Worm (Caenorhabditis elegans) whole organism, L4 larva: ENCODE results near the gene panl-2.

Experiments used
- F10B5.3 ChIP-seq: sonication (generic microtip); optimal IDR thresholded peaks from 2 replicates; lab custom pipeline; 2016; ENCODE audit warnings: mild to moderate bottlenecking, missing genetic modification characterization, missing compliant biosample characterization
- F44E2.7 ChIP-seq: fragments of 200-800 bp; sonication (Bioruptor generic); IDR thresholded peaks from 2 replicates; pipeline ENCODE4 v2.1.2; 2022; ENCODE audit warnings: missing genetic modification characterization, missing compliant biosample characterization
- F49E8.2 ChIP-seq: sonication (generic microtip); optimal IDR thresholded peaks from 2 replicates; lab custom pipeline; 2016; ENCODE audit warnings: missing compliant biosample characterization, mild to moderate bottlenecking, missing genetic modification characterization, borderline replicate concordance
- R02D3.7 ChIP-seq: fragments of 150-350 bp; sonication (generic microtip); optimal IDR thresholded peaks from 3 replicates; lab custom pipeline; 2014; ENCODE audit warnings: missing biosample characterization, missing genetic modification characterization
- T20F7.1 ChIP-seq: fragments of 200-800 bp; sonication (Bioruptor generic); optimal IDR thresholded peaks from 2 replicates; lab custom pipeline; 2018; ENCODE audit warnings: mild to moderate bottlenecking, missing genetic modification characterization, missing compliant biosample characterization
- Y75B8A.6 ChIP-seq: fragments of 200-800 bp; sonication (Bioruptor generic); IDR thresholded peaks from 2 replicates; pipeline ENCODE4 v1.3.6; 2022; ENCODE audit warnings: missing genetic modification reagents, missing genetic modification characterization, missing compliant biosample characterization
- ZK546.5 ChIP-seq, 2 experiments: sonication (generic microtip); optimal IDR thresholded peaks; 2 replicates each; lab custom pipeline; 2017; ENCODE audit warnings: missing biosample characterization in 2 of 2, missing genetic modification characterization in 2 of 2
- ceh-20 ChIP-seq: fragments of 200-800 bp; sonication (Bioruptor generic); IDR thresholded peaks from 2 replicates; pipeline ENCODE4 v1.3.6; 2022; ENCODE audit warnings: missing genetic modification reagents, missing genetic modification characterization, missing compliant biosample characterization
- ceh-32 ChIP-seq: sonication (generic microtip); optimal IDR thresholded peaks from 2 replicates; lab custom pipeline; 2016; ENCODE audit warnings: mild to moderate bottlenecking, missing genetic modification characterization, missing compliant biosample characterization; ENCODE audit not compliant: poor library complexity
- ceh-62 ChIP-seq: sonication (generic microtip); optimal IDR thresholded peaks from 2 replicates; lab custom pipeline; 2017; ENCODE audit warnings: missing biosample characterization, missing genetic modification characterization
- ceh-82 ChIP-seq: sonication (generic microtip); optimal IDR thresholded peaks from 2 replicates; lab custom pipeline; 2017; ENCODE audit warnings: missing biosample characterization, missing genetic modification characterization
- cey-2 ChIP-seq: sonication (generic microtip); optimal IDR thresholded peaks from 3 replicates; lab custom pipeline; 2017; ENCODE audit warnings: missing genetic modification characterization, mild to moderate bottlenecking, missing compliant biosample characterization, antibody characterized with exemption, borderline replicate concordance; ENCODE audit not compliant: insufficient read depth
- daf-12 ChIP-seq: fragments of 150-350 bp; optimal IDR thresholded peaks from 2 replicates; lab custom pipeline; 2014; ENCODE audit warnings: missing biosample characterization, missing genetic modification reagents, missing genetic modification characterization
- daf-16 ChIP-seq, 3 experiments: sonication (generic microtip); optimal IDR thresholded peaks; 2 replicates each; lab custom pipeline; 2016 to 2017; ENCODE audit warnings: missing genetic modification characterization in 3 of 3, missing genetic modification reagents in 3 of 3, mild to moderate bottlenecking in 2 of 3, missing compliant biosample characterization in 2 of 3, missing biosample characterization in 1 of 3, moderate library complexity in 1 of 3
- daf-8 ChIP-seq: fragments of 200-800 bp; sonication (Bioruptor generic); IDR thresholded peaks from 2 replicates; pipeline ENCODE4 v1.3.6; 2022; ENCODE audit warnings: missing genetic modification characterization, missing compliant biosample characterization
- dmd-8 ChIP-seq: fragments of 200-800 bp; sonication (Bioruptor generic); IDR thresholded peaks from 2 replicates; pipeline ENCODE4 v1.3.6; 2022; ENCODE audit warnings: missing genetic modification characterization, missing compliant biosample characterization
- dmd-9 ChIP-seq: fragments of 200-800 bp; sonication (Bioruptor generic); IDR thresholded peaks from 2 replicates; pipeline ENCODE4 v1.3.6; 2022; ENCODE audit warnings: missing genetic modification reagents, missing genetic modification characterization, missing compliant biosample characterization
- dpl-1 ChIP-seq: fragments of 150-350 bp; optimal IDR thresholded peaks from 2 replicates; lab custom pipeline; 2014; ENCODE audit warnings: missing biosample characterization, missing genetic modification reagents, missing genetic modification characterization
- dve-1 ChIP-seq: sonication (generic microtip); optimal IDR thresholded peaks from 2 replicates; lab custom pipeline; 2017; ENCODE audit warnings: antibody characterized with exemption, mild to moderate bottlenecking, missing genetic modification characterization, missing compliant biosample characterization; ENCODE audit not compliant: insufficient read depth
- egl-27 ChIP-seq: sonication (generic microtip); optimal IDR thresholded peaks from 3 replicates; lab custom pipeline; 2017; ENCODE audit warnings: missing biosample characterization, missing genetic modification reagents, missing genetic modification characterization
- hif-1 ChIP-seq, 2 experiments: sonication (generic microtip); optimal IDR thresholded peaks; 2 replicates each; lab custom pipeline; 2016 to 2017; ENCODE audit warnings: missing compliant biosample characterization in 2 of 2, missing genetic modification characterization in 2 of 2, missing genetic modification reagents in 2 of 2, missing genotype in 2 of 2, mild to moderate bottlenecking in 1 of 2
- hlh-30 ChIP-seq: sonication (generic microtip); optimal IDR thresholded peaks from 2 replicates; lab custom pipeline; 2017; ENCODE audit warnings: antibody characterized with exemption, mild to moderate bottlenecking, missing genetic modification characterization, missing compliant biosample characterization; ENCODE audit not compliant: insufficient read depth
- hmg-1.1 ChIP-seq: fragments of 200-800 bp; sonication (Bioruptor generic); IDR thresholded peaks from 2 replicates; pipeline ENCODE4 v1.3.6; 2022; ENCODE audit warnings: missing genetic modification reagents, missing genetic modification characterization, missing compliant biosample characterization
- lim-7 ChIP-seq: fragments of 200-800 bp; sonication (Bioruptor generic); IDR thresholded peaks from 2 replicates; pipeline ENCODE4 v1.3.6; 2022; ENCODE audit warnings: missing genetic modification characterization, missing compliant biosample characterization
- lin-1 ChIP-seq: fragments of 200-800 bp; sonication (Bioruptor generic); IDR thresholded peaks from 2 replicates; pipeline ENCODE4 v1.3.6; 2022; ENCODE audit warnings: missing genetic modification reagents, missing genetic modification characterization, missing compliant biosample characterization
- lin-29 ChIP-seq: fragments of 200-800 bp; sonication (Bioruptor generic); IDR thresholded peaks from 2 replicates; pipeline ENCODE4 v1.3.6; 2022; ENCODE audit warnings: missing genetic modification reagents, missing genetic modification characterization, missing compliant biosample characterization
- lsy-2 ChIP-seq, 2 experiments: fragments of 150-350 bp in 1 of 2; sonication (generic microtip) in 1 of 2; optimal IDR thresholded peaks; 2 replicates each; lab custom pipeline; 2014 to 2017; ENCODE audit warnings: missing biosample characterization in 2 of 2, missing genetic modification characterization in 2 of 2
- mdt-29 ChIP-seq: fragments of 200-800 bp; sonication (Bioruptor generic); IDR thresholded peaks from 2 replicates; pipeline ENCODE4 v1.3.6; 2022; ENCODE audit warnings: missing genetic modification reagents, missing genetic modification characterization, missing compliant biosample characterization
- mxl-2 ChIP-seq: fragments of 200-800 bp; sonication (Bioruptor generic); conservative IDR thresholded peaks from 2 replicates; pipeline ENCODE4 v1.3.6; 2022; ENCODE audit warnings: missing genetic modification reagents, missing genetic modification characterization, missing compliant biosample characterization
- nhr-102 ChIP-seq: sonication (generic microtip); optimal IDR thresholded peaks from 2 replicates; lab custom pipeline; 2016; ENCODE audit warnings: mild to moderate bottlenecking, missing genetic modification characterization, moderate library complexity, missing compliant biosample characterization
- nhr-237 ChIP-seq: sonication (generic microtip); optimal IDR thresholded peaks from 2 replicates; lab custom pipeline; 2017; ENCODE audit warnings: missing biosample characterization, missing genetic modification characterization
- nhr-6 ChIP-seq: fragments of 150-350 bp; optimal IDR thresholded peaks from 2 replicates; lab custom pipeline; 2014; ENCODE audit warnings: missing biosample characterization, missing genetic modification characterization
- nhr-76 ChIP-seq: fragments of 150-350 bp; optimal IDR thresholded peaks from 2 replicates; lab custom pipeline; 2014; ENCODE audit warnings: missing biosample characterization, missing genetic modification characterization
- nhr-77 ChIP-seq: fragments of 150-350 bp; optimal IDR thresholded peaks from 2 replicates; lab custom pipeline; 2014; ENCODE audit warnings: missing biosample characterization, missing genetic modification characterization
- php-3 ChIP-seq: fragments of 200-800 bp; sonication (Bioruptor generic); IDR thresholded peaks from 2 replicates; pipeline ENCODE4 v1.3.6; 2022; ENCODE audit warnings: missing genetic modification reagents, missing genetic modification characterization, missing compliant biosample characterization
- saeg-2 ChIP-seq: fragments of 200-800 bp; sonication (Bioruptor generic); IDR thresholded peaks from 2 replicates; pipeline ENCODE4 v1.3.6; 2022; ENCODE audit warnings: missing genetic modification reagents, missing genetic modification characterization, missing compliant biosample characterization
- snpc-1.2 ChIP-seq: fragments of 200-800 bp; sonication (Bioruptor generic); IDR thresholded peaks from 2 replicates; pipeline ENCODE4 v1.3.6; 2022; ENCODE audit warnings: missing genetic modification reagents, missing genetic modification characterization, missing compliant biosample characterization
- snpc-4 ChIP-seq: fragments of 150-350 bp; optimal IDR thresholded peaks from 2 replicates; lab custom pipeline; 2014; ENCODE audit warnings: missing biosample characterization, missing genetic modification characterization
- unc-130 ChIP-seq: sonication (generic microtip); optimal IDR thresholded peaks from 2 replicates; lab custom pipeline; 2016; ENCODE audit warnings: missing genetic modification reagents, missing genetic modification characterization, missing compliant biosample characterization
- unc-39 ChIP-seq: sonication (generic microtip); optimal IDR thresholded peaks from 2 replicates; lab custom pipeline; 2017; ENCODE audit warnings: missing biosample characterization, missing genetic modification characterization
- vab-7 ChIP-seq: fragments of 200-800 bp; sonication (Bioruptor generic); IDR thresholded peaks from 2 replicates; pipeline ENCODE4 v1.3.6; 2022; ENCODE audit warnings: missing genetic modification reagents, missing genetic modification characterization, missing compliant biosample characterization
- zag-1 ChIP-seq: fragments of 150-350 bp; optimal IDR thresholded peaks from 2 replicates; lab custom pipeline; 2014; ENCODE audit warnings: missing biosample characterization, missing genetic modification characterization
- zfp-2 ChIP-seq: sonication (generic microtip); optimal IDR thresholded peaks from 2 replicates; lab custom pipeline; 2016; ENCODE audit warnings: mild to moderate bottlenecking, missing genetic modification characterization, missing compliant biosample characterization

Gene panl-2

DNA sequence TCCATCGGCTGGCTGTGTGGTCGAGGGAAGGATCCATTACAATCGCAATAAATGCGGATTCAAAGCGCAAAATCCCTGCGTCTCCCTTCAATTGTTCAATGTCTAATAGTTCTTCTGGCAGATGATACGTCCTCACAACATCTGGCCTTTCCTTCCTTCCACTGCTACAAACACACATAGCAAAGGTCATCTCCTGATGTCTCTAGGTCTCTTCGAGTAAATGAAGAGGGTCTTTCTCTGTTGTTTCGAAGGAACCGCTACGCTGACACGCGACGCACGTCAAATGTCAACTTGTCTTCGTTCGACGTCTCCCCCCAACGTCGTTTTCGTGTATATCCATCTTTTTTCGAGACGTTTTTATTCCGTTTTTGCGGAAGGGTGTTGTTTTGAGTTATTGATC is 10.9 kb upstream of the panl-2 start (continued):
- no peak for TF ChIP-seq F10B5.3 (tag; lab: Kevin White, UChicago)

DNA sequence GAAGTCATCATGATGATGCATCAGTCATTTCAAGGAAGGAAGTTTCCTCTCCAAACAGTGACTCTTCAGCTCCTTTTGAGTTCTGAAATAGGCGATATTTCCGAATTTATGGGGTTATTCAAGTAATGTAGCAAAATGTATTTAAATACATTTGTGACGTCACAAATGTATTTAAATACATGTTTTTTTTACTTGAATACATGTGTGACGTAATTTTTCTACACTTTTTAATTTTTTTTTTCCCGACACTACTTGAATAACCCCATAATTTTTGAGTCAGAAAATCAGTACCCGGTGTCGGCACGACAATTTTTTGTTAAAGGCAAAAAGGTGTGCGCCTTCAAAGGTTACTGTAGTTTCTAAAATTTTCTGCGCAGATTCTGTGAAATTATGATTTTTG is 7.0 kb upstream of the panl-2 start:
- TF ChIP-seq ceh-82: no peak

DNA sequence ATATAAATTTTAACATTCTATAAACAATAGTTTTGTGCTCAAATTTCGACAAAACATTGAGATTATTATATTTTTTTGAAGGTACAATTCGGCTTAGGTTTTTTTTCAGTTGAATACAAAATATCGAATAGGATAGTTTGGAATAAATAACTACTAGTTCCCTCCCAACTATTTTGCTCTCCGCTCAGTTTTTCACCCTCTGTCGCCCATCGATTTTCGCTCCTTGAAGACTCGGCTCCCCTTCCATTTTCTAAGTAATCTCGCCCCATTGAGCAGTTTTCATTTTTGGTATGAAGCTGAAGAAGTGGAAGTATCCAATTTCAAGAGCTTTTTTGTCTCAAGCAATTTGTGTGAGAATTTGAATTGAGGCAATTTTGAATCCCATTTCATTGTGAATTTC is 5.8 kb upstream of the panl-2 start, which contains the start of gene F31E3.2:
TSS of gene F31E3.2 (plus strand) at position 301 of the 400 bp plus-strand sequence.
- no peak for TF ChIP-seq daf-8 (GFP tag; lab: Robert Waterston, UW)
- peak in 1 of 2 experiments; percentile 43 for TF ChIP-seq lsy-2 (tag; optimal IDR thresholded peaks at IDR 0.05; lab: Kevin White, UChicago)

- TF ChIP-seq lin-29 (GFP tag; lab: Robert Waterston, UW) (peak; percentile 65; the same call in 1 of the 2 replicates), ceh-62 (tag; lab: Kevin White, UChicago) (peak; percentile 9), mxl-2 (GFP tag; lab: Robert Waterston, UW) (no peak), Y75B8A.6 (GFP tag; lab: Robert Waterston, UW) (no peak), hmg-1.1 (GFP tag; lab: Robert Waterston, UW) (peak; percentile 92), dmd-8 (GFP tag; lab: Robert Waterston, UW) (no peak), hlh-30 (tag; lab: Kevin White, UChicago) (peak; percentile 100), F44E2.7 (GFP tag; lab: Robert Waterston, UW) (no peak), ZK546.5 (tag; optimal IDR thresholded peaks at IDR 0.05; lab: Kevin White, UChicago) (peak; percentile 79 to 99), cey-2 (tag; lab: Kevin White, UChicago) (no peak), nhr-237 (tag; lab: Kevin White, UChicago) (peak; percentile 6), vab-7 (GFP tag; lab: Robert Waterston, UW) (peak; percentile 56), nhr-102 (peak; percentile 89), F49E8.2 (tag; lab: Kevin White, UChicago) (peak; percentile 71), unc-39 (tag; lab: Kevin White, UChicago) (no peak), dpl-1 (GFP tag; lab: Kevin White, UChicago) (peak; percentile 96), daf-16 (GFP tag; optimal IDR thresholded peaks at IDR 0.05; lab: Kevin White, UChicago) (peak; percentile 22 to 34), daf-16 (tag; optimal IDR thresholded peaks at IDR 0.05; lab: Kevin White, UChicago) (peak; percentile 86), lin-1 (GFP tag; lab: Robert Waterston, UW) (peak; percentile 75), nhr-6 (peak; percentile 96), zfp-2 (tag; lab: Kevin White, UChicago) (peak; percentile 96), dve-1 (peak; percentile 99), nhr-76 (peak; percentile 48), R02D3.7 (tag; lab: Kevin White, UChicago) (peak; percentile 11), saeg-2 (GFP tag; lab: Robert Waterston, UW) (no peak), snpc-4 (tag; lab: Kevin White, UChicago) (no peak), lim-7 (GFP tag; lab: Robert Waterston, UW) (peak; percentile 68; the same call in 1 of the 2 replicates), ceh-32 (no peak), unc-130 (GFP tag; lab: Kevin White, UChicago) (peak; percentile 87), egl-27 (no peak), ceh-82 (no peak), zag-1 (tag; lab: Kevin White, UChicago) (no peak), daf-12 (tag; lab: Kevin White, UChicago) (no peak), nhr-77 (tag; lab: Kevin White, UChicago) (peak; percentile 98), hif-1 (tag; optimal IDR thresholded peaks at IDR 0.05; lab: Kevin White, UChicago) (peak; percentile 68 to 93), ceh-20 (GFP tag; lab: Robert Waterston, UW) (peak; percentile 85), snpc-1.2 (GFP tag; lab: Robert Waterston, UW) (peak; percentile 47; the same call in 1 of the 2 replicates), php-3 (GFP tag; lab: Robert Waterston, UW) (peak; percentile 54; the same call in 1 of the 2 replicates), dmd-9 (GFP tag; lab: Robert Waterston, UW) (peak; percentile 81), T20F7.1 (GFP tag; lab: Kevin White, UChicago) (peak; percentile 97), mdt-29 (GFP tag; lab: Robert Waterston, UW) (peak; percentile 24; the same call in 1 of the 2 replicates)
Observed at ce11 chrIII:6971662-6972284, 3.8 kb upstream of the panl-2 start, which contains the start of the genes eef-1A.1 and rfc-4. Gene eef-1A.1, minus strand, starts transcription at chrIII:6971712. Gene rfc-4, plus strand, starts transcription at chrIII:6972253.
